Fruit fly (Drosophila melanogaster): Measurements from ENCODE around the gene CG14820.

DNA sequence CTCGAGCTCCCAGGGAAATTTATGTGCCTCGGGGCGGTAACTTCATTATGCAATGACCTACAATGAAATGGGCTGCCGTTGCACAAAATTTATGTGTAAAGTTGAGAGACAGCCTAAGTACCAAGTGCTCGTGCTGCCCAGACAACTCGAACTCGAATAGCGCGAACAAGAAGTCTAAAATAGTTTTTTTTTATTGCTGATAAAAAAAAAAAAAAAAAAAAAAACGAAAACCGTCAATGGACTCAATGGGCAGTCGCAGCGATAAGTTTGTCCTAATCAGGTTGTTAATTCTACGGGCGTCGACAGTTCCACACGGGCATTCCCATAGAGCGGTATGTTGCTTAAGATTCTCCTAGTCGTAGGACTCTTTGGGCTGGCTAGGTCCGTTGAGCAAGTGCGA, at the start of gene CG14820:
- TF ChIP-seq CG33017 (tag; optimal IDR thresholded peaks at IDR 0.05) (no peak), Hr96 (GFP tag; optimal IDR thresholded peaks at IDR 0.05) (no peak)
